Fruit fly (Drosophila melanogaster): Measurements from ENCODE around the gene CG5895.

DNA sequence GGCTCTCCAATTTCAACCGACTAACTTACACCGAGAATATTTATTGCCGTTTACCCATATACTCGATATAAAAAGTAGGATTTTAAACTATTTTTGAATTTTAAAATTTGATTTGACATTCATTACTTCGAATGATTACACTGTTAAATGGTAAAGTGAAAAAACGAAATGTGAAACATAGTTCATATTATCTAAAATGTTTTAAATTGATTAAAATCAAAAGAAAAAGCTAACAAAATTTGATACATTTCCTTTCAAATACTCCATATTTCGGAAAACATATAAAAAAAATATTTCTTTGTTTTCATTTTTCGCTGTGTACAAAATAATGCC lies 17.1 kb upstream of the CG5895 start:
- TF ChIP-seq CG31627 (GFP tag; optimal IDR thresholded peaks at IDR 0.05) (no peak), Sox102F (GFP tag; optimal IDR thresholded peaks at IDR 0.05) (no peak), ss (GFP tag; optimal IDR thresholded peaks at IDR 0.05) (no peak), Sox14 (GFP tag; optimal IDR thresholded peaks at IDR 0.05) (no peak), CG9139 (GFP tag; optimal IDR thresholded peaks at IDR 0.05) (no peak)
